Fruit fly (Drosophila melanogaster): ENCODE measurements around the gene Pop2.

DNA sequence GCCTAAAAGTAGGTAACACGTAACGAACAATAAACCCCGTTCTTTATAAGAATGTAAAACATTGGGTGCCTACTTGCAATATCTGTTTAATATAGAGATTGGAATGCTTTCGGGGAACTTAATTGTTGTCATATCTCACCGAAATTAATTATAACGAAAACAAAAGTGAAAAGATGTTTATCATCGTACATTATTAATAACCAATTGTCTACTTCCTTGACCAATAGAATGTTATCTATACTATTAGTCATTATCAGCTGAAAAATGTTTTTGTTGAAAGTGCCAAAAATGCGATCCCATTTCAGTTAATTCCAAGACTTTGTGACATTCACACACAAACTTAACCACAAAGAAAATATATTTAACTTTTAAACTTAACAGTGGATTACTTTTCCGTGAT, 48.9 kb downstream of the Pop2 start, which contains the start of gene CG7248:
- TF ChIP-seq Clk (GFP tag; optimal IDR thresholded peaks at IDR 0.05) (no peak), CG12768 (GFP tag; optimal IDR thresholded peaks at IDR 0.05) (no peak), bab1 (GFP tag; optimal IDR thresholded peaks at IDR 0.05) (no peak), toe (GFP tag; optimal IDR thresholded peaks at IDR 0.05) (no peak), Mnt (GFP tag; optimal IDR thresholded peaks at IDR 0.05) (no peak), CG7101 (tag; optimal IDR thresholded peaks at IDR 0.05) (no peak), CG5204 (GFP tag; optimal IDR thresholded peaks at IDR 0.05) (no peak), cic (GFP tag; optimal IDR thresholded peaks at IDR 0.05) (no peak), kay (GFP tag; ENCODE audit: borderline replicate concordance) (peak; percentile 7), tj (GFP tag; optimal IDR thresholded peaks at IDR 0.05) (no peak)

Measured in whole organism, adult.